Worm (Caenorhabditis elegans) whole organism, L4 larva: Measurements from ENCODE around the gene W06D11.5.
A peak's percentile ranks its signal among the peaks of the same experiment; 100 is the strongest.

Experiments used
- F26F4.8 ChIP-seq: fragments of 200-800 bp; sonication (Bioruptor generic); conservative IDR thresholded peaks from 2 replicates; pipeline ENCODE4 v1.3.6; 2022; ENCODE audit warnings: missing genetic modification characterization, missing compliant biosample characterization
- F37D6.2 ChIP-seq: sonication (generic microtip); optimal IDR thresholded peaks from 2 replicates; lab custom pipeline; 2016; ENCODE audit warnings: mild to moderate bottlenecking, missing genetic modification characterization, missing compliant biosample characterization
- F49E8.2 ChIP-seq: sonication (generic microtip); optimal IDR thresholded peaks from 2 replicates; lab custom pipeline; 2016; ENCODE audit warnings: missing compliant biosample characterization, mild to moderate bottlenecking, missing genetic modification characterization, borderline replicate concordance
- R02D3.7 ChIP-seq: fragments of 150-350 bp; sonication (generic microtip); optimal IDR thresholded peaks from 3 replicates; lab custom pipeline; 2014; ENCODE audit warnings: missing biosample characterization, missing genetic modification characterization
- T20F7.1 ChIP-seq: fragments of 200-800 bp; sonication (Bioruptor generic); optimal IDR thresholded peaks from 2 replicates; lab custom pipeline; 2018; ENCODE audit warnings: mild to moderate bottlenecking, missing genetic modification characterization, missing compliant biosample characterization
- Y105C5A.15 ChIP-seq: fragments of 200-800 bp; sonication (Bioruptor generic); IDR thresholded peaks from 2 replicates; pipeline ENCODE4 v1.3.6; 2022; ENCODE audit warnings: missing genetic modification characterization, missing compliant biosample characterization
- Y75B8A.6 ChIP-seq: fragments of 200-800 bp; sonication (Bioruptor generic); IDR thresholded peaks from 2 replicates; pipeline ENCODE4 v1.3.6; 2022; ENCODE audit warnings: missing genetic modification reagents, missing genetic modification characterization, missing compliant biosample characterization
- aha-1 ChIP-seq: fragments of 150-350 bp; peaks from one replicate; lab custom pipeline; 2014; ENCODE audit warnings: missing biosample characterization, missing genetic modification characterization
- ama-1 ChIP-seq: fragments of 150-350 bp; optimal IDR thresholded peaks from 2 replicates; lab custom pipeline; 2014; ENCODE audit warnings: inconsistent platforms, mixed read lengths
- arid-1 ChIP-seq: fragments of 200-800 bp; sonication (Bioruptor generic); conservative IDR thresholded peaks from 2 replicates; pipeline ENCODE4 v1.3.6; 2022; ENCODE audit warnings: missing genetic modification reagents, missing genetic modification characterization, missing compliant biosample characterization
- attf-4 ChIP-seq: sonication (generic microtip); optimal IDR thresholded peaks from 3 replicates; lab custom pipeline; 2017; ENCODE audit warnings: missing biosample characterization, missing genetic modification characterization
- ceh-28 ChIP-seq: fragments of 150-350 bp; optimal IDR thresholded peaks from 2 replicates; lab custom pipeline; 2014; ENCODE audit warnings: missing biosample characterization, missing genetic modification reagents, missing genetic modification characterization
- ceh-44 ChIP-seq: fragments of 200-800 bp; sonication (Bioruptor generic); IDR thresholded peaks from 2 replicates; pipeline ENCODE4 v1.3.6; 2022; ENCODE audit warnings: missing genetic modification reagents, missing genetic modification characterization, missing compliant biosample characterization
- ceh-62 ChIP-seq: sonication (generic microtip); optimal IDR thresholded peaks from 2 replicates; lab custom pipeline; 2017; ENCODE audit warnings: missing biosample characterization, missing genetic modification characterization
- ces-1 ChIP-seq: fragments of 150-350 bp; sonication (generic microtip); optimal IDR thresholded peaks from 4 replicates; lab custom pipeline; 2014; ENCODE audit warnings: missing biosample characterization, missing genetic modification reagents, missing genetic modification characterization
- daf-16 ChIP-seq, 3 experiments: sonication (generic microtip); optimal IDR thresholded peaks; 2 replicates each; lab custom pipeline; 2016 to 2017; ENCODE audit warnings: missing genetic modification characterization in 3 of 3, missing genetic modification reagents in 3 of 3, mild to moderate bottlenecking in 2 of 3, missing compliant biosample characterization in 2 of 3, missing biosample characterization in 1 of 3, moderate library complexity in 1 of 3
- dmd-8 ChIP-seq: fragments of 200-800 bp; sonication (Bioruptor generic); IDR thresholded peaks from 2 replicates; pipeline ENCODE4 v1.3.6; 2022; ENCODE audit warnings: missing genetic modification characterization, missing compliant biosample characterization
- dmd-9 ChIP-seq: fragments of 200-800 bp; sonication (Bioruptor generic); IDR thresholded peaks from 2 replicates; pipeline ENCODE4 v1.3.6; 2022; ENCODE audit warnings: missing genetic modification reagents, missing genetic modification characterization, missing compliant biosample characterization
- dpl-1 ChIP-seq: fragments of 150-350 bp; optimal IDR thresholded peaks from 2 replicates; lab custom pipeline; 2014; ENCODE audit warnings: missing biosample characterization, missing genetic modification reagents, missing genetic modification characterization
- dve-1 ChIP-seq: sonication (generic microtip); optimal IDR thresholded peaks from 2 replicates; lab custom pipeline; 2017; ENCODE audit warnings: antibody characterized with exemption, mild to moderate bottlenecking, missing genetic modification characterization, missing compliant biosample characterization; ENCODE audit not compliant: insufficient read depth
- fkh-10 ChIP-seq: fragments of 150-350 bp; optimal IDR thresholded peaks from 2 replicates; lab custom pipeline; 2014; ENCODE audit warnings: missing biosample characterization, missing genetic modification reagents, missing genetic modification characterization
- fos-1 ChIP-seq: fragments of 150-350 bp; optimal IDR thresholded peaks from 2 replicates; lab custom pipeline; 2014; ENCODE audit warnings: missing biosample characterization, missing genetic modification characterization
- hif-1 ChIP-seq, 2 experiments: sonication (generic microtip); optimal IDR thresholded peaks; 2 replicates each; lab custom pipeline; 2016 to 2017; ENCODE audit warnings: missing compliant biosample characterization in 2 of 2, missing genetic modification characterization in 2 of 2, missing genetic modification reagents in 2 of 2, missing genotype in 2 of 2, mild to moderate bottlenecking in 1 of 2
- hlh-11 ChIP-seq: fragments of 200-800 bp; sonication (Bioruptor generic); optimal IDR thresholded peaks from 2 replicates; lab custom pipeline; 2018; ENCODE audit warnings: mild to moderate bottlenecking, missing genetic modification characterization, missing compliant biosample characterization
- lin-1 ChIP-seq: fragments of 200-800 bp; sonication (Bioruptor generic); IDR thresholded peaks from 2 replicates; pipeline ENCODE4 v1.3.6; 2022; ENCODE audit warnings: missing genetic modification reagents, missing genetic modification characterization, missing compliant biosample characterization
- lin-13 ChIP-seq: fragments of 150-350 bp; optimal IDR thresholded peaks from 2 replicates; lab custom pipeline; 2014; ENCODE audit warnings: missing biosample characterization, missing genetic modification reagents, missing genetic modification characterization
- lin-38 ChIP-seq: fragments of 200-800 bp; sonication (Bioruptor generic); IDR thresholded peaks from 2 replicates; pipeline ENCODE4 v1.3.6; 2022; ENCODE audit warnings: missing genetic modification reagents, missing genetic modification characterization, missing compliant biosample characterization
- lin-39 ChIP-seq: fragments of 150-350 bp; optimal IDR thresholded peaks from 2 replicates; lab custom pipeline; 2014; ENCODE audit warnings: missing biosample characterization, missing genetic modification reagents, missing genetic modification characterization
- lir-3 ChIP-seq: sonication (generic microtip); optimal IDR thresholded peaks from 2 replicates; lab custom pipeline; 2016; ENCODE audit warnings: mild to moderate bottlenecking, missing genetic modification characterization, missing compliant biosample characterization
- nhr-237 ChIP-seq: sonication (generic microtip); optimal IDR thresholded peaks from 2 replicates; lab custom pipeline; 2017; ENCODE audit warnings: missing biosample characterization, missing genetic modification characterization
- nhr-28 ChIP-seq: fragments of 150-350 bp; optimal IDR thresholded peaks from 2 replicates; lab custom pipeline; 2014; ENCODE audit warnings: missing biosample characterization, missing genetic modification characterization
- nhr-6 ChIP-seq: fragments of 150-350 bp; optimal IDR thresholded peaks from 2 replicates; lab custom pipeline; 2014; ENCODE audit warnings: missing biosample characterization, missing genetic modification characterization
- nhr-76 ChIP-seq: fragments of 150-350 bp; optimal IDR thresholded peaks from 2 replicates; lab custom pipeline; 2014; ENCODE audit warnings: missing biosample characterization, missing genetic modification characterization
- pha-4 ChIP-seq, 2 experiments: fragments of 150-350 bp in 1 of 2; fragments of 200-800 bp in 1 of 2; sonication (Bioruptor generic) in 1 of 2; IDR thresholded peaks in 1 of 2; optimal IDR thresholded peaks in 1 of 2; 2 replicates each; pipeline versions ENCODE4 v1.3.6 to Lab custom; 2014 to 2022; ENCODE audit warnings: missing genetic modification characterization in 2 of 2, missing genetic modification reagents in 2 of 2, missing biosample characterization in 1 of 2, missing compliant biosample characterization in 1 of 2
- pqm-1 ChIP-seq: sonication (generic microtip); optimal IDR thresholded peaks from 2 replicates; lab custom pipeline; 2017; ENCODE audit warnings: missing biosample characterization, missing genetic modification characterization
- rbr-2 ChIP-seq: sonication (generic microtip); optimal IDR thresholded peaks from 2 replicates; lab custom pipeline; 2016; ENCODE audit warnings: missing genotype, missing genetic modification characterization, missing compliant biosample characterization
- set-16 ChIP-seq: fragments of 200-800 bp; sonication (Bioruptor generic); IDR thresholded peaks from 2 replicates; pipeline ENCODE4 v1.3.6; 2022; ENCODE audit warnings: missing genetic modification reagents, missing genetic modification characterization, missing compliant biosample characterization
- snpc-4 ChIP-seq: fragments of 150-350 bp; optimal IDR thresholded peaks from 2 replicates; lab custom pipeline; 2014; ENCODE audit warnings: missing biosample characterization, missing genetic modification characterization
- spr-1 ChIP-seq: sonication (generic microtip); optimal IDR thresholded peaks from 2 replicates; lab custom pipeline; 2016; ENCODE audit warnings: mild to moderate bottlenecking, missing genetic modification characterization, missing compliant biosample characterization
- tra-1 ChIP-seq: fragments of 200-800 bp; sonication (Bioruptor generic); IDR thresholded peaks from 2 replicates; pipeline ENCODE4 v1.3.6; 2022; ENCODE audit warnings: missing genetic modification reagents, missing genetic modification characterization, missing compliant biosample characterization
- unc-130 ChIP-seq: sonication (generic microtip); optimal IDR thresholded peaks from 2 replicates; lab custom pipeline; 2016; ENCODE audit warnings: missing genetic modification reagents, missing genetic modification characterization, missing compliant biosample characterization
- vab-7 ChIP-seq: fragments of 200-800 bp; sonication (Bioruptor generic); IDR thresholded peaks from 2 replicates; pipeline ENCODE4 v1.3.6; 2022; ENCODE audit warnings: missing genetic modification reagents, missing genetic modification characterization, missing compliant biosample characterization
- zfp-3 ChIP-seq: fragments of 200-800 bp; sonication (Bioruptor generic); conservative IDR thresholded peaks from 2 replicates; pipeline ENCODE4 v1.3.6; 2022; ENCODE audit warnings: missing genetic modification reagents, missing genetic modification characterization, missing compliant biosample characterization
- zip-2 ChIP-seq: fragments of 150-350 bp; optimal IDR thresholded peaks from 2 replicates; lab custom pipeline; 2014; ENCODE audit warnings: missing biosample characterization, missing genetic modification characterization
- ztf-7 ChIP-seq: fragments of 150-350 bp; optimal IDR thresholded peaks from 2 replicates; lab custom pipeline; 2014; ENCODE audit warnings: missing biosample characterization, missing genetic modification characterization

W06D11.5 gene

ce11 chrX:12260381-12260931 is 39.5 kb upstream of the W06D11.5 start, which contains the start of gene E01G6.1:
Gene E01G6.1, plus strand, starts transcription at chrX:12260881.
- TF ChIP-seq Y105C5A.15 (GFP tag; lab: Robert Waterston, UW) (no peak), F49E8.2 (tag; lab: Kevin White, UChicago) (no peak), attf-4 (tag; lab: Kevin White, UChicago) (no peak), lin-38 (GFP tag; lab: Robert Waterston, UW) (no peak), dmd-8 (GFP tag; lab: Robert Waterston, UW) (0 out of 2 replicates have a peak, but pooled peaks have one; percentile 37), hlh-11 (tag; lab: Kevin White, UChicago) (no peak), set-16 (GFP tag; lab: Robert Waterston, UW) (peak; percentile 93), ceh-44 (GFP tag; lab: Robert Waterston, UW) (no peak), zip-2 (tag; lab: Kevin White, UChicago) (no peak)

DNA sequence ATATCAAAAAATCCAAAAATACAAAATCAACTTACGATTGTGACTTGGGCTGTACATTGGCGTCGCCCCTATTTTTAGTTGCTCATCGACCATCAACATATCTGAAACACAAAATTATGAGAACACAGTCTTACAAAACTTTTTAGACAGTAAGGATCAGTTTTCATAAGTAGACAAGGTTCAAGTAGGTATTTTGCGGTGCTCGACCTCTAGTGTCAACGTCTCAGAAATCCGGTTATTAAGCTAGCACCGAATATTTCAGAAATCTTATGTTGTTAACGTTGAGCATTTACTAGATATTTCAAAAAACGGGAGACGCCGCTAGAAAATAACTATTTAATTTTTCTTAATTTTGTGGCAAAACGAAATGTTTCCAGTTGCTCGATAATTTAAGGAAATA is 29.1 kb upstream of the W06D11.5 start, which contains the start of gene otpl-8:
Gene otpl-8 (minus strand): TSS at position 101 of the 400 bp plus-strand sequence.
- TF ChIP-seq vab-7 (GFP tag; lab: Robert Waterston, UW) (no peak), spr-1 (tag; lab: Kevin White, UChicago) (no peak), ama-1 (lab: Kevin White, UChicago) (no peak), daf-16 (GFP tag; optimal IDR thresholded peaks at IDR 0.05; lab: Kevin White, UChicago) (no peak), daf-16 (tag; optimal IDR thresholded peaks at IDR 0.05; lab: Kevin White, UChicago) (no peak), dpl-1 (GFP tag; lab: Kevin White, UChicago) (no peak), ceh-62 (tag; lab: Kevin White, UChicago) (no peak), pha-4 (GFP tag; IDR thresholded peaks at IDR 0.05; lab: Robert Waterston, UW) (no peak), pha-4 (tag; optimal IDR thresholded peaks at IDR 0.05; lab: Kevin White, UChicago) (no peak), Y105C5A.15 (GFP tag; lab: Robert Waterston, UW) (no peak), lin-13 (no peak), dve-1 (tag; lab: Kevin White, UChicago) (no peak), zfp-3 (no peak), tra-1 (GFP tag; lab: Robert Waterston, UW) (no peak), F49E8.2 (tag; lab: Kevin White, UChicago) (no peak), R02D3.7 (tag; lab: Kevin White, UChicago) (no peak), dmd-9 (no peak), nhr-237 (tag; lab: Kevin White, UChicago) (no peak), lin-1 (GFP tag; lab: Robert Waterston, UW) (no peak), F37D6.2 (tag; lab: Kevin White, UChicago) (no peak)

DNA sequence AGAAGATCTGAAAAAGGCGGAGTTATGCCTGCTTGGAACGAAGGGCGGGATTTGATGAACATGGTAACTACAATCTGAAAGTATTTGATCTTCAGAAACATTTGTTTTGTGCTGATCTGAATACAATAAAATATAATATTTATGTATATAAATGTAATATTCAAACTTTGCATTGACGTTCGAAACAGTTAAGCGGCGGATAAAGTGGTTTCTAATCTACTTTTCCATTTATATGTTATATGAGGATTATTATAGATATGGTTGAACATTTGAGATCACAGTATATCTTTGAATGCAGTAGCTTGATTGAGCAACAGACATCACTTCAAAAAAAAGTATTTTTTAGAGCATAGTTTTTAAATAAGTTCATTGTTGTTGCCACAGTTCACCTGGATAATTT is 26.1 kb upstream of the W06D11.5 start, which contains the start of gene H19J13.2:
Gene H19J13.2 (minus strand): TSS at position 101 of the 400 bp plus-strand sequence.
- TF ChIP-seq nhr-76 (tag; lab: Kevin White, UChicago): no peak
- no peak for TF ChIP-seq ces-1 (GFP tag; lab: Kevin White, UChicago)
- no peak for TF ChIP-seq fkh-10 (GFP tag; lab: Kevin White, UChicago)
- no peak for TF ChIP-seq R02D3.7 (tag; lab: Kevin White, UChicago)
- TF ChIP-seq unc-130: no peak
- TF ChIP-seq T20F7.1: no peak
- no peak for TF ChIP-seq snpc-4
- no peak for TF ChIP-seq nhr-28 (tag; lab: Kevin White, UChicago)
- no peak for TF ChIP-seq lin-13
- no peak for TF ChIP-seq fos-1 (tag; lab: Kevin White, UChicago)

DNA sequence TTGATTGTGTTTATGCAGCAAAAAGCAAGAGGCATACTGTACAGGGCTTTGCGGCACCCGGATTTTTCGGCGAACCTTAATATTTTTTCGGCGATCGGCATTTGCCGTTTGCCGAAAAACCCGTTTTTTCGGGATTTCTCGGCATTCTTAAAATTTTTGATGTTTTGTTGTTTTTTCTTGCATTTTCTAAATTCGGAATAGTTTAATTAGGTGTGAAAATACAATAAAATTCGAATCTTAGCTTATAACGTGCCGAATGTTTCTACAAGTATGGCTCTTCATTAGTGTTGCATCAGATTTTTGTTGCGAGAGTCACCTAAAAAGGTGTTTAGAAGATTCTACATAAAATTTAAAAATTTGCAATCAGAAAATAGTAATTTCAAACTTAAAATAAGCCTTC is 24.4 kb upstream of the W06D11.5 start, which contains the start of gene C04B4.6:
Gene C04B4.6 (minus strand): TSS at position 101 of the 400 bp plus-strand sequence.
- TF ChIP-seq hif-1 (tag; optimal IDR thresholded peaks at IDR 0.05; lab: Kevin White, UChicago): no peak
- no peak for TF ChIP-seq ceh-44 (GFP tag; lab: Robert Waterston, UW)
- TF ChIP-seq ztf-7 (tag; lab: Kevin White, UChicago): no peak
- no peak for TF ChIP-seq F26F4.8 (GFP tag; lab: Robert Waterston, UW)
- TF ChIP-seq lin-39 (tag; lab: Kevin White, UChicago): no peak
- no peak for TF ChIP-seq set-16 (GFP tag; lab: Robert Waterston, UW)
- no peak for TF ChIP-seq nhr-6 (tag; lab: Kevin White, UChicago)
- TF ChIP-seq pqm-1 (tag; lab: Kevin White, UChicago): no peak
- no peak for TF ChIP-seq pha-4 (GFP tag; IDR thresholded peaks at IDR 0.05; lab: Robert Waterston, UW)
- no peak for TF ChIP-seq pha-4 (tag; optimal IDR thresholded peaks at IDR 0.05; lab: Kevin White, UChicago)
- no peak for TF ChIP-seq Y75B8A.6
- TF ChIP-seq lir-3: no peak
- TF ChIP-seq ceh-28 (tag; lab: Kevin White, UChicago): no peak
- no peak for TF ChIP-seq arid-1 (GFP tag; lab: Robert Waterston, UW)
- no peak for TF ChIP-seq rbr-2
- no peak for TF ChIP-seq aha-1 (tag; lab: Kevin White, UChicago)
- no peak for TF ChIP-seq R02D3.7 (tag; lab: Kevin White, UChicago)
